Fruit fly (Drosophila melanogaster) whole organism: ENCODE measurements around the gene CG13083.

ENCODE experiments used
- CG8478 ChIP-seq: fragments of >200 bp; optimal IDR thresholded peaks from 2 replicates; lab custom pipeline; 2018; ENCODE audit warnings: inconsistent platforms
- Dll ChIP-seq: fragments of >200 bp; optimal IDR thresholded peaks from 2 replicates; lab custom pipeline; 2017
- EcR ChIP-seq, 2 experiments: fragments of >200 bp; optimal IDR thresholded peaks; 2 replicates each; lab custom pipeline; 2017; ENCODE audit warnings: missing biosample characterization in 2 of 2, missing genetic modification characterization in 2 of 2, missing genetic modification reagents in 2 of 2
- pan ChIP-seq: fragments of >200 bp; optimal IDR thresholded peaks from 2 replicates; lab custom pipeline; 2017
- psq ChIP-seq: fragments of >200 bp; optimal IDR thresholded peaks from 2 replicates; lab custom pipeline; 2017
- usp ChIP-seq: fragments of >200 bp; optimal IDR thresholded peaks from 2 replicates; lab custom pipeline; 2017; ENCODE audit warnings: missing biosample characterization, missing genetic modification characterization, mixed read lengths

CG13083 gene

dm6 chr2L:19454070-19454751 is 33.1 kb upstream of the CG13083 start, which contains the start of gene CG10026:
TSS of gene CG10026 (plus strand) at chr2L:19454256.
- TF ChIP-seq pan (lab: Kevin White, UChicago) (no peak), Dll (lab: Kevin White, UChicago) (no peak), EcR (GFP tag; optimal IDR thresholded peaks at IDR 0.05; lab: Kevin White, UChicago) (peak in 1 of 2 experiments; percentile 93)

DNA sequence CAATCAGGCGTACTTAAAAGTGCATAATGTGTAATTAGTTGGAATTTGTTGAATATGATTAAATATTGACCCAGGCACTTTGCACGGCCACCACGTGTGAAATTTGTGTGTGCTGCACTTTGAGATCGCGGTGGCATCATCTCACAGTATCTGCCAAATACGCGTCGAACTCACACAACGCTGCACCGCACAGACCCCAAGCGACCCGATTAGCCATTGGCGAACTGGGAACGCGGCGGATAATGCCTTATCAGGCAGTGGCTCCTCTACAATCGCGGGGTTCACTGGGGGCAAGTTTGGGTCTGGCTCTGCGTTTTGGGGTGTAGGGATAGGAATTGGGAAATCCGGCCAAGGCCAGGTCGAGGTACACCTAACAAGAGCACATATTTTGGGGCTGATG is 32.1 kb upstream of the CG13083 start:
- TF ChIP-seq CG8478 (lab: Kevin White, UChicago): no peak
- TF ChIP-seq pan (lab: Kevin White, UChicago): no peak
- no peak for TF ChIP-seq psq (lab: Kevin White, UChicago)
- no peak for TF ChIP-seq usp
- no peak for TF ChIP-seq Dll (lab: Kevin White, UChicago)
- TF ChIP-seq EcR (GFP tag; optimal IDR thresholded peaks at IDR 0.05; lab: Kevin White, UChicago): no peak

DNA sequence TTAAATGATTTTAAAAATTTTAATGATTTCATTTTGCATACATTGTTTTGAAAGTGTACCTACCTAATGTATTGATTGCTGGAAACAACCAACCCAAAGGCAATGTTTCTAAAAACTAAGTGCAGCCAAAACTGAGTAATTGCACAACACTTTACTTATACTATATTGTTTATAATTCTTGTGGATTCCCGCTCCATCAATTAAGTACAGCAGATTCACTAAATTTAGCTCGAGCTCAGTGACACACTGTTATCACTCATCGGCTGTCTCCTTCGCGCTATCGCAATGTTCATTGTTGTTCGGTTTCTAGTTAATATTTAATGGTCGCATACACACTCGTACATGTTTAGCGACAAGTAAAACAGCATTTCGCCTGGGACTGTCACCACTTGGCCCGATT is 31.6 kb upstream of the CG13083 start:
- no peak for TF ChIP-seq CG8478 (lab: Kevin White, UChicago)
- no peak for TF ChIP-seq psq (lab: Kevin White, UChicago)
- TF ChIP-seq pan (lab: Kevin White, UChicago): no peak
- no peak for TF ChIP-seq EcR (GFP tag; optimal IDR thresholded peaks at IDR 0.05; lab: Kevin White, UChicago)
- no peak for TF ChIP-seq usp
- no peak for TF ChIP-seq Dll (lab: Kevin White, UChicago)

dm6 chr2L:19457890-19458580 is 29.3 kb upstream of the CG13083 start:
- TF ChIP-seq CG8478 (lab: Kevin White, UChicago): no peak
- no peak for TF ChIP-seq usp
- TF ChIP-seq Dll (lab: Kevin White, UChicago): no peak
- no peak for TF ChIP-seq pan (lab: Kevin White, UChicago)
- no peak for TF ChIP-seq EcR (GFP tag; optimal IDR thresholded peaks at IDR 0.05; lab: Kevin White, UChicago)
- TF ChIP-seq psq (lab: Kevin White, UChicago): no peak

- TF ChIP-seq psq (lab: Kevin White, UChicago) (no peak), Dll (lab: Kevin White, UChicago) (no peak), EcR (GFP tag; optimal IDR thresholded peaks at IDR 0.05; lab: Kevin White, UChicago) (no peak), pan (lab: Kevin White, UChicago) (no peak), CG8478 (lab: Kevin White, UChicago) (no peak), usp (no peak)
These were observed 27.9 kb upstream of the CG13083 start for dm6 chr2L:19459404-19459803.

dm6 chr2L:19462898-19463297 is 24.4 kb upstream of the CG13083 start:
- TF ChIP-seq CG8478 (lab: Kevin White, UChicago) (no peak), Dll (lab: Kevin White, UChicago) (no peak), psq (lab: Kevin White, UChicago) (no peak), pan (lab: Kevin White, UChicago) (no peak), usp (no peak), EcR (GFP tag; optimal IDR thresholded peaks at IDR 0.05; lab: Kevin White, UChicago) (no peak)

dm6 chr2L:19463405-19463804 is 23.9 kb upstream of the CG13083 start:
- TF ChIP-seq Dll (lab: Kevin White, UChicago) (no peak), psq (lab: Kevin White, UChicago) (no peak), usp (no peak), pan (lab: Kevin White, UChicago) (no peak), CG8478 (lab: Kevin White, UChicago) (no peak), EcR (GFP tag; optimal IDR thresholded peaks at IDR 0.05; lab: Kevin White, UChicago) (no peak)

DNA sequence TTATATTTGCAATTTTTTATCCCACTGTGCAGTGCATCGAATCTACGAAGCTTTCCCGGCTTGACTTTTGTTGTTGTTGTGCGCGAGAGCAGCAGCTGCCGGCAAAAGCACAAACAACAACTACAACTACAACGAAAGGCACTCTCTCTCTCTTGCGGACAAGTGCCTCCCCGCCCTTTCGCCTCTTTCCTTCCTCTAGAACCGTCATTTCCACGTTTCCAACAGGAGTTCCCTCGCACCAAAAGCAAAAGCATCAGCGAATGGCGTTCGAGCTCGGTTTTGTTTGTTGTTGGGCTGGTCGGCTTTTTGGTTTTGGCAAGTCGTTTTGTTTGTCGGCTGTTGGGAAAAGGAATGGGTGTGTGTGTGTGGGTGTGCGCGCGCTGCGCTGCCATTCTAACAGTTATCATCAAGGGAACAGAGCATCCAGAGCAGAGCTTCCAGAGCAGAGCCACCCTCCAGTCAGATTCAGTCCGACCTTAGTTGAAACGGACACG is 23.4 kb upstream of the CG13083 start, which contains the start of gene tj:
Gene tj (plus strand): TSS at position 444 of the 494 bp plus-strand sequence.
- TF ChIP-seq Dll (lab: Kevin White, UChicago) (peak; percentile 35), psq (lab: Kevin White, UChicago) (no peak)

DNA sequence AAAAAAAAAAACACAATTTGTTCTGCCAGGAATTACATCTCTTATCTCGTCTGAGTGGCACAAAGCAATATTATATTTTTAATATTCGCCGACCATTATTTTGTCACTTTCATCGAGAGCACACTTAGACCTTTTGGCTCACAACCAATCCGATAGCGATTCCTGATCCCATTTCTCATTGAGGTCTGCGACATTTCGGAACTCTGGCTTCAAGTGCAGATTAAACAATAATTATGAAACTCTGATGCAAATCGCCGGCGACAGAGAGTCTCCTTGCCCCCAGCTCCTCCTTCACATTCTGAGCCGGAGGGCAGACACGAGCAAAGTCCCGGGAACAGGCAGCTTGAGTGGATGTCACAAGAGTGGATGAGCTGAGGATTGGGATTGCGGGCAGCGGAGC is 18.2 kb upstream of the CG13083 start:
- TF ChIP-seq Dll (lab: Kevin White, UChicago) (no peak), CG8478 (lab: Kevin White, UChicago) (no peak), EcR (GFP tag; optimal IDR thresholded peaks at IDR 0.05; lab: Kevin White, UChicago) (no peak), pan (lab: Kevin White, UChicago) (no peak), usp (no peak), psq (lab: Kevin White, UChicago) (no peak)

dm6 chr2L:19469751-19470150 is 17.5 kb upstream of the CG13083 start:
- TF ChIP-seq psq (lab: Kevin White, UChicago) (no peak), pan (lab: Kevin White, UChicago) (no peak), Dll (lab: Kevin White, UChicago) (no peak), CG8478 (lab: Kevin White, UChicago) (no peak), EcR (GFP tag; optimal IDR thresholded peaks at IDR 0.05; lab: Kevin White, UChicago) (no peak), usp (no peak)

DNA sequence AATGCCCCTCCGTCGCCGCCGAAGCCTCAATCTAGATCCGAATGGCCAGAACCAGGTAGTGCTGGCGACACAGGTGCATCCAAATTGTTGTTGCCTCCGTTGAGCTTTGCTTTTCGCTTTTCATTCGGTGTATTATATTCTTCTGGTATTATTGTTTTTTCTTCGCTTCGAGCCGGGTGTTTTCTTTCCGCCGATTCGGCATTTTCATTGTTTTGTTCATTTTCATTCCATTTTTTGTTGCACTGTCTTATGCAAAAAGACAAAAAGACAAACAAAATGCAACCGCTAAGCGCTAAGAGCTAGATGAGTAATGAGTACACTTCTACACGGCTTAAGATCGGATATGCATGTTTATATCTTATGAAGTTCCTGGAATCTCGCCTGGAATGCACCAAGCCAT is 15.0 kb upstream of the CG13083 start:
- no peak for TF ChIP-seq pan (lab: Kevin White, UChicago)
- no peak for TF ChIP-seq psq (lab: Kevin White, UChicago)
- no peak for TF ChIP-seq Dll (lab: Kevin White, UChicago)
- no peak for TF ChIP-seq usp
- no peak for TF ChIP-seq EcR (GFP tag; optimal IDR thresholded peaks at IDR 0.05; lab: Kevin White, UChicago)
- no peak for TF ChIP-seq CG8478 (lab: Kevin White, UChicago)
